Worm (Caenorhabditis elegans) whole organism, young adult: ENCODE measurements around the gene F53B3.6.

Source experiments
- T07F8.4 ChIP-seq: sonication (generic microtip); optimal IDR thresholded peaks from 2 replicates; lab custom pipeline; 2016; ENCODE audit warnings: mild to moderate bottlenecking, missing genetic modification characterization, moderate library complexity, missing compliant biosample characterization
- bed-2 ChIP-seq: fragments of 200-800 bp; sonication (Bioruptor generic); IDR thresholded peaks from 2 replicates; pipeline ENCODE4 v1.3.6; 2022; ENCODE audit warnings: missing genetic modification reagents, missing genetic modification characterization, missing compliant biosample characterization
- gei-17 ChIP-seq: fragments of 200-800 bp; sonication (Bioruptor generic); optimal IDR thresholded peaks from 2 replicates; lab custom pipeline; 2018; ENCODE audit warnings: mild to moderate bottlenecking, missing genetic modification characterization, missing compliant biosample characterization
- hrde-1 ChIP-seq: sonication (generic microtip); optimal IDR thresholded peaks from 2 replicates; lab custom pipeline; 2016; ENCODE audit warnings: missing genetic modification characterization, mild to moderate bottlenecking, missing compliant biosample characterization, moderate library complexity, missing genotype, missing genetic modification reagents, borderline replicate concordance
- repo-1 ChIP-seq: sonication (generic microtip); optimal IDR thresholded peaks from 2 replicates; lab custom pipeline; 2017; ENCODE audit warnings: mild to moderate bottlenecking, missing genetic modification characterization, missing compliant biosample characterization
- sdz-38 ChIP-seq: sonication (generic microtip); optimal IDR thresholded peaks from 2 replicates; lab custom pipeline; 2016; ENCODE audit warnings: missing genotype, missing genetic modification characterization, missing compliant biosample characterization
- sptf-2 ChIP-seq: fragments of 200-800 bp; sonication (Bioruptor generic); optimal IDR thresholded peaks from 2 replicates; lab custom pipeline; 2018; ENCODE audit warnings: mild to moderate bottlenecking, missing genetic modification characterization, missing compliant biosample characterization
- tlf-1 ChIP-seq: fragments of 200-800 bp; sonication (Bioruptor generic); optimal IDR thresholded peaks from 2 replicates; lab custom pipeline; 2018; ENCODE audit warnings: mild to moderate bottlenecking, missing genetic modification characterization, missing compliant biosample characterization
- unc-62 ChIP-seq: fragments of 150-350 bp; optimal IDR thresholded peaks from 2 replicates; lab custom pipeline; 2014; ENCODE audit warnings: missing biosample characterization, missing genetic modification reagents, missing genetic modification characterization

ce11 chrX:2903715-2904419, 39.8 kb downstream of the F53B3.6 start:
- TF ChIP-seq bed-2 (no peak), repo-1 (tag; lab: Kevin White, UChicago) (no peak), tlf-1 (GFP tag; lab: Kevin White, UChicago) (no peak), T07F8.4 (tag; lab: Kevin White, UChicago) (no peak), gei-17 (GFP tag; lab: Kevin White, UChicago) (no peak), sdz-38 (tag; lab: Kevin White, UChicago) (no peak), unc-62 (no peak), sptf-2 (GFP tag; lab: Kevin White, UChicago) (no peak), hrde-1 (no peak)
